Fruit fly (Drosophila melanogaster): Measurements from ENCODE around the gene stc.

DNA sequence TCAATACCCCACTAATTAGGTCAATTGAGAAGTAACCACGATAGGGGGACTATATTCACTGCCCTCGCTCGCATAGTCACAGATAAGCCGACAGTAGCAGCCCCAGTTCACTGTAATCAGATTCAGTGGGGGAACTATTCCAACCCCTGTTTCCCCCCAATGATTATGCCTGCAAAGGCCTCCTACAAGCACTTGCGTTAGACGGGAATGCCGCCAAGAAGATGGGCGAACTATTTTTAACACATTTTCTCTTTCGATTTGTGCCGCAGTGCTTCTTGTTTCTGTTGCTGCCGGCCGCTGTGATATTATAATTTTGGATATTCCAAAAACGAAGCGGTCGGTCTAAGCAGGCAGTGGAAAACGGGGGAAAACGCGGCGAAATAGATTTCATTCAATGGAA, 47.6 kb upstream of the stc start:
- TF ChIP-seq CG7101 (tag; optimal IDR thresholded peaks at IDR 0.05) (no peak), CG7045 (GFP tag; optimal IDR thresholded peaks at IDR 0.05) (no peak), cic (GFP tag; optimal IDR thresholded peaks at IDR 0.05) (no peak), tj (GFP tag; optimal IDR thresholded peaks at IDR 0.05) (no peak), kay (GFP tag; ENCODE audit: borderline replicate concordance) (no peak)

All from whole organism, adult.